Worm (Caenorhabditis elegans): ENCODE results near the gene tag-124.

The tag-124 gene

DNA sequence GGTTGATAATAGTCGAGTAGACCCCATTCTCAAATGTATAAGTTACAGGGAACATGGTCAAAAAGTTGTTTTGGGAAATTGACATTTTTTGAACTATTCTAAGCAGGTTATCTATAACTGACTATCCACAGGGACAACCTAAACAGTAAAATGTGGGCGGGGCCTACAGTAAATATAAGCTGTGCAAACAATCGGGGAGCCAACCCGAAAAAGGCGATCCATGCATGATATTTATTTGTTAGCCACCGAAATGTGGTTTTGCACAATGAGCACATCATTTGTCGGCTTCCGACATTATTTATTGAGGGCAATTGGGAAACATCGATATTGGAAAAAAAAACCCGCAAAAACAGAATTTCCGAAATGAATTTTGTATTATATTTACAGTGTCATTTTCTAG lies 23.6 kb downstream of the tag-124 start, which contains the start of gene hlh-6:
Gene hlh-6, minus strand, starts transcription at position 101 of the 400 bp plus-strand sequence.
- TF ChIP-seq sem-2 (GFP tag; optimal IDR thresholded peaks at IDR 0.05) (no peak), snpc-4 (tag; optimal IDR thresholded peaks at IDR 0.05) (no peak), lin-13 (tag; optimal IDR thresholded peaks at IDR 0.05) (no peak), ham-2 (GFP tag; optimal IDR thresholded peaks at IDR 0.05) (no peak), pha-4 (tag; optimal IDR thresholded peaks at IDR 0.05) (no peak), ceh-39 (tag; optimal IDR thresholded peaks at IDR 0.05) (no peak), ztf-11 (tag; optimal IDR thresholded peaks at IDR 0.05) (no peak), mep-1 (tag; optimal IDR thresholded peaks at IDR 0.05) (no peak), hlh-1 (tag; optimal IDR thresholded peaks at IDR 0.05) (no peak), tbx-8 (GFP tag; optimal IDR thresholded peaks at IDR 0.05) (no peak), lsy-2 (tag; optimal IDR thresholded peaks at IDR 0.05) (no peak), lin-32 (GFP tag; optimal IDR thresholded peaks at IDR 0.05) (no peak), unc-62 (GFP tag; optimal IDR thresholded peaks at IDR 0.05) (no peak), nhr-12 (tag; optimal IDR thresholded peaks at IDR 0.05) (no peak), mab-5 (tag; optimal IDR thresholded peaks at IDR 0.05) (no peak), M03D4.4 (tag; optimal IDR thresholded peaks at IDR 0.05) (no peak), unc-120 (tag; optimal IDR thresholded peaks at IDR 0.05; ENCODE audit: poor library complexity, severe bottlenecking) (no peak)

- TF ChIP-seq snpc-4 (tag; optimal IDR thresholded peaks at IDR 0.05) (no peak), nhr-2 (tag; optimal IDR thresholded peaks at IDR 0.05) (no peak), sptf-1 (tag; optimal IDR thresholded peaks at IDR 0.05) (peak; percentile 2)
Observed at ce11 chrII:9617039-9617901, 26.2 kb downstream of the tag-124 start, which contains the start of gene hal-3. Gene hal-3 (minus strand): TSS chrII:9617125.

- no peak for TF ChIP-seq flh-1 (GFP tag; optimal IDR thresholded peaks at IDR 0.05)
- no peak for TF ChIP-seq unc-120 (tag; optimal IDR thresholded peaks at IDR 0.05; ENCODE audit: poor library complexity, severe bottlenecking)
- no peak for TF ChIP-seq elt-3 (tag; optimal IDR thresholded peaks at IDR 0.05)
- no peak for TF ChIP-seq ztf-11 (tag; optimal IDR thresholded peaks at IDR 0.05)
- TF ChIP-seq lin-32 (GFP tag; optimal IDR thresholded peaks at IDR 0.05), result no peak
- TF ChIP-seq tbx-8 (GFP tag; optimal IDR thresholded peaks at IDR 0.05), result no peak
- no peak for TF ChIP-seq lin-13 (tag; optimal IDR thresholded peaks at IDR 0.05)
- no peak for TF ChIP-seq sem-2 (GFP tag; optimal IDR thresholded peaks at IDR 0.05)
- no peak for TF ChIP-seq nhr-237 (tag; optimal IDR thresholded peaks at IDR 0.05)
- no peak for TF ChIP-seq nhr-28 (tag; optimal IDR thresholded peaks at IDR 0.05)
- TF ChIP-seq elt-1 (tag; optimal IDR thresholded peaks at IDR 0.05; ENCODE audit: borderline replicate concordance, insufficient read depth), result no peak
- TF ChIP-seq snpc-4 (tag; optimal IDR thresholded peaks at IDR 0.05), result no peak
- no peak for TF ChIP-seq nhr-76 (tag; optimal IDR thresholded peaks at IDR 0.05)
- TF ChIP-seq bed-3 (GFP tag; optimal IDR thresholded peaks at IDR 0.05), result no peak
- no peak for TF ChIP-seq ceh-83 (GFP tag; optimal IDR thresholded peaks at IDR 0.05)
- TF ChIP-seq ham-2 (GFP tag; optimal IDR thresholded peaks at IDR 0.05), result no peak
- no peak for TF ChIP-seq pha-4 (tag; optimal IDR thresholded peaks at IDR 0.05)
- TF ChIP-seq hlh-1 (tag; optimal IDR thresholded peaks at IDR 0.05), result no peak
- no peak for TF ChIP-seq M03D4.4 (tag; optimal IDR thresholded peaks at IDR 0.05)
Observed at ce11 chrII:9617902-9618245, 26.8 kb downstream of the tag-124 start.

- TF ChIP-seq nhr-28 (tag; optimal IDR thresholded peaks at IDR 0.05), result no peak
- TF ChIP-seq pha-4 (tag; optimal IDR thresholded peaks at IDR 0.05), result no peak
- no peak for TF ChIP-seq nhr-76 (tag; optimal IDR thresholded peaks at IDR 0.05)
- TF ChIP-seq sem-2 (GFP tag; optimal IDR thresholded peaks at IDR 0.05), result no peak
- TF ChIP-seq lin-13 (tag; optimal IDR thresholded peaks at IDR 0.05), result no peak
- TF ChIP-seq ham-2 (GFP tag; optimal IDR thresholded peaks at IDR 0.05), result no peak
- TF ChIP-seq bed-3 (GFP tag; optimal IDR thresholded peaks at IDR 0.05), result no peak
- no peak for TF ChIP-seq flh-1 (GFP tag; optimal IDR thresholded peaks at IDR 0.05)
- no peak for TF ChIP-seq elt-3 (tag; optimal IDR thresholded peaks at IDR 0.05)
Observed at ce11 chrII:9618759-9619158, 27.7 kb downstream of the tag-124 start.

ce11 chrII:9619402-9619862 lies 28.3 kb downstream of the tag-124 start:
- TF ChIP-seq M03D4.4 (tag; optimal IDR thresholded peaks at IDR 0.05), result no peak
- TF ChIP-seq nhr-2 (tag; optimal IDR thresholded peaks at IDR 0.05), result no peak
- TF ChIP-seq pha-4 (tag; optimal IDR thresholded peaks at IDR 0.05), result no peak
- peak; percentile 63 for TF ChIP-seq ham-2 (GFP tag; optimal IDR thresholded peaks at IDR 0.05)
- no peak for TF ChIP-seq nhr-76 (tag; optimal IDR thresholded peaks at IDR 0.05)
- TF ChIP-seq mls-2 (tag; optimal IDR thresholded peaks at IDR 0.05), result no peak
- peak; percentile 42 for TF ChIP-seq drap-1 (GFP tag; optimal IDR thresholded peaks at IDR 0.05)
- TF ChIP-seq elt-3 (tag; optimal IDR thresholded peaks at IDR 0.05), result no peak
- peak; percentile 63 for TF ChIP-seq unc-120 (tag; optimal IDR thresholded peaks at IDR 0.05; ENCODE audit: poor library complexity, severe bottlenecking)
- no peak for TF ChIP-seq nhr-28 (tag; optimal IDR thresholded peaks at IDR 0.05)
- no peak for TF ChIP-seq cnd-1 (tag; optimal IDR thresholded peaks at IDR 0.05)
- TF ChIP-seq sptf-1 (tag; optimal IDR thresholded peaks at IDR 0.05), result no peak
- no peak for TF ChIP-seq tbx-8 (GFP tag; optimal IDR thresholded peaks at IDR 0.05)
- no peak for TF ChIP-seq nhr-12 (tag; optimal IDR thresholded peaks at IDR 0.05)
- no peak for TF ChIP-seq ztf-11 (tag; optimal IDR thresholded peaks at IDR 0.05)
- TF ChIP-seq elt-1 (tag; optimal IDR thresholded peaks at IDR 0.05; ENCODE audit: borderline replicate concordance, insufficient read depth), result peak; percentile 85
- TF ChIP-seq nhr-237 (tag; optimal IDR thresholded peaks at IDR 0.05), result no peak
- no peak for TF ChIP-seq ceh-43 (GFP tag; optimal IDR thresholded peaks at IDR 0.05)
- no peak for TF ChIP-seq flh-1 (GFP tag; optimal IDR thresholded peaks at IDR 0.05)
- peak; percentile 70 for TF ChIP-seq hlh-1 (tag; optimal IDR thresholded peaks at IDR 0.05)
- TF ChIP-seq unc-62 (GFP tag; optimal IDR thresholded peaks at IDR 0.05), result peak; percentile 84
- no peak for TF ChIP-seq mab-5 (tag; optimal IDR thresholded peaks at IDR 0.05)
- no peak for TF ChIP-seq zip-8 (tag; optimal IDR thresholded peaks at IDR 0.05)
- TF ChIP-seq ceh-83 (GFP tag; optimal IDR thresholded peaks at IDR 0.05), result no peak
